Worm (Caenorhabditis elegans) whole organism, mixed stage, embryonic: ENCODE data around the gene B0034.2.

Experiments used
- M03D4.4 ChIP-seq: sonication (generic microtip); optimal IDR thresholded peaks from 2 replicates; lab custom pipeline; 2017; ENCODE audit warnings: mild to moderate bottlenecking, missing genetic modification characterization, missing compliant biosample characterization
- bed-3 ChIP-seq: fragments of 200-800 bp; sonication (Bioruptor generic); optimal IDR thresholded peaks from 3 replicates; lab custom pipeline; 2018; ENCODE audit warnings: mild to moderate bottlenecking, missing genetic modification characterization, moderate library complexity, missing compliant biosample characterization
- blmp-1 ChIP-seq: fragments of 150-350 bp; optimal IDR thresholded peaks from 2 replicates; lab custom pipeline; 2014; ENCODE audit warnings: missing biosample characterization, missing genetic modification characterization
- ceh-39 ChIP-seq: fragments of 150-350 bp; optimal IDR thresholded peaks from 2 replicates; lab custom pipeline; 2014; ENCODE audit warnings: missing biosample characterization, missing genetic modification characterization
- ceh-43 ChIP-seq: fragments of 200-800 bp; sonication (Bioruptor generic); optimal IDR thresholded peaks from 2 replicates; lab custom pipeline; 2018; ENCODE audit warnings: mild to moderate bottlenecking, missing genetic modification characterization, moderate library complexity, missing compliant biosample characterization
- ceh-83 ChIP-seq: fragments of 200-800 bp; sonication (Bioruptor generic); optimal IDR thresholded peaks from 2 replicates; lab custom pipeline; 2018; ENCODE audit warnings: mild to moderate bottlenecking, missing genetic modification characterization, missing compliant biosample characterization
- cnd-1 ChIP-seq: fragments of 200-800 bp; sonication (Bioruptor generic); optimal IDR thresholded peaks from 2 replicates; lab custom pipeline; 2018; ENCODE audit warnings: mild to moderate bottlenecking, missing genetic modification characterization, missing compliant biosample characterization
- drap-1 ChIP-seq: fragments of 200-800 bp; sonication (Bioruptor generic); optimal IDR thresholded peaks from 3 replicates; lab custom pipeline; 2018; ENCODE audit warnings: mild to moderate bottlenecking, missing genetic modification characterization, missing compliant biosample characterization
- elt-1 ChIP-seq: sonication (generic microtip); optimal IDR thresholded peaks from 2 replicates; lab custom pipeline; 2017; ENCODE audit warnings: missing genetic modification characterization, mild to moderate bottlenecking, missing compliant biosample characterization, antibody characterized with exemption, moderate library complexity, borderline replicate concordance; ENCODE audit not compliant: insufficient read depth
- elt-3 ChIP-seq: fragments of 150-350 bp; optimal IDR thresholded peaks from 2 replicates; lab custom pipeline; 2014; ENCODE audit warnings: missing biosample characterization, missing genetic modification characterization
- flh-1 ChIP-seq: fragments of 200-800 bp; sonication (Bioruptor generic); optimal IDR thresholded peaks from 2 replicates; lab custom pipeline; 2018; ENCODE audit warnings: mild to moderate bottlenecking, missing genetic modification characterization, moderate library complexity, missing compliant biosample characterization
- ham-2 ChIP-seq: fragments of 200-800 bp; sonication (Bioruptor generic); optimal IDR thresholded peaks from 2 replicates; lab custom pipeline; 2018; ENCODE audit warnings: mild to moderate bottlenecking, missing genetic modification characterization, missing compliant biosample characterization
- hlh-1 ChIP-seq: fragments of 150-350 bp; optimal IDR thresholded peaks from 2 replicates; lab custom pipeline; 2014; ENCODE audit warnings: missing biosample characterization, missing genetic modification reagents, missing genetic modification characterization
- lin-13 ChIP-seq: fragments of 150-350 bp; optimal IDR thresholded peaks from 2 replicates; lab custom pipeline; 2014; ENCODE audit warnings: missing biosample characterization, missing genetic modification characterization
- lin-32 ChIP-seq: fragments of 200-800 bp; sonication (Bioruptor generic); optimal IDR thresholded peaks from 2 replicates; lab custom pipeline; 2018; ENCODE audit warnings: mild to moderate bottlenecking, missing genetic modification characterization, missing compliant biosample characterization
- lsy-2 ChIP-seq: fragments of 150-350 bp; optimal IDR thresholded peaks from 2 replicates; lab custom pipeline; 2014; ENCODE audit warnings: missing biosample characterization, missing genetic modification characterization
- mab-5 ChIP-seq: fragments of 150-350 bp; optimal IDR thresholded peaks from 2 replicates; lab custom pipeline; 2014; ENCODE audit warnings: missing biosample characterization, missing genetic modification characterization
- mep-1 ChIP-seq: fragments of 150-350 bp; optimal IDR thresholded peaks from 2 replicates; lab custom pipeline; 2017; ENCODE audit warnings: missing biosample characterization, missing genetic modification reagents, missing genetic modification characterization, inconsistent platforms
- mls-2 ChIP-seq: sonication (generic microtip); optimal IDR thresholded peaks from 2 replicates; lab custom pipeline; 2016; ENCODE audit warnings: mild to moderate bottlenecking, missing genetic modification characterization, moderate library complexity, missing compliant biosample characterization
- nhr-237 ChIP-seq: fragments of 150-350 bp; optimal IDR thresholded peaks from 2 replicates; lab custom pipeline; 2014; ENCODE audit warnings: missing biosample characterization, missing genetic modification characterization
- nhr-28 ChIP-seq: fragments of 150-350 bp; optimal IDR thresholded peaks from 2 replicates; lab custom pipeline; 2014; ENCODE audit warnings: missing biosample characterization, missing genetic modification characterization
- pha-4 ChIP-seq: fragments of 150-350 bp; optimal IDR thresholded peaks from 2 replicates; lab custom pipeline; 2018; ENCODE audit warnings: missing biosample characterization, missing genetic modification reagents, missing genetic modification characterization
- sem-2 ChIP-seq: fragments of 200-800 bp; sonication (Bioruptor generic); optimal IDR thresholded peaks from 2 replicates; lab custom pipeline; 2018; ENCODE audit warnings: mild to moderate bottlenecking, missing genetic modification characterization, missing compliant biosample characterization
- sptf-1 ChIP-seq: sonication (generic microtip); optimal IDR thresholded peaks from 2 replicates; lab custom pipeline; 2017; ENCODE audit warnings: mild to moderate bottlenecking, missing genetic modification characterization, moderate library complexity, missing compliant biosample characterization
- tbx-8 ChIP-seq: fragments of 200-800 bp; sonication (Bioruptor generic); optimal IDR thresholded peaks from 2 replicates; lab custom pipeline; 2018; ENCODE audit warnings: mild to moderate bottlenecking, missing genetic modification characterization, moderate library complexity, missing compliant biosample characterization
- unc-120 ChIP-seq: sonication (generic microtip); optimal IDR thresholded peaks from 2 replicates; lab custom pipeline; 2017; ENCODE audit warnings: missing genetic modification characterization, missing compliant biosample characterization; ENCODE audit not compliant: poor library complexity, severe bottlenecking
- unc-39 ChIP-seq: fragments of 150-350 bp; optimal IDR thresholded peaks from 2 replicates; lab custom pipeline; 2014; ENCODE audit warnings: missing biosample characterization, missing genetic modification characterization
- zip-8 ChIP-seq: fragments of 150-350 bp; optimal IDR thresholded peaks from 2 replicates; lab custom pipeline; 2014; ENCODE audit warnings: missing biosample characterization, missing genetic modification characterization

B0034.2 gene

ce11 chrII:5906274-5906673 lies 37.9 kb downstream of the B0034.2 start, which contains the start of gene F59G1.8:
Gene F59G1.8 (plus strand): TSS chrII:5906566.
- peak; percentile 46 for TF ChIP-seq lsy-2 (tag; lab: Kevin White, UChicago)
- no peak for TF ChIP-seq drap-1 (GFP tag; lab: Kevin White, UChicago)

ce11 chrII:5904252-5904651 lies 39.9 kb downstream of the B0034.2 start, which contains the start of gene tsp-18:
Gene tsp-18 (plus strand): TSS chrII:5904552.
- TF ChIP-seq tbx-8: no peak
- TF ChIP-seq ceh-39: no peak
- TF ChIP-seq nhr-237: no peak
- TF ChIP-seq unc-39 (tag; lab: Kevin White, UChicago): no peak
- TF ChIP-seq mep-1 (tag; lab: Kevin White, UChicago): no peak
- TF ChIP-seq lin-13 (tag; lab: Kevin White, UChicago): no peak
- no peak for TF ChIP-seq drap-1 (GFP tag; lab: Kevin White, UChicago)
- no peak for TF ChIP-seq lsy-2 (tag; lab: Kevin White, UChicago)
- no peak for TF ChIP-seq elt-1 (tag; lab: Kevin White, UChicago)
- no peak for TF ChIP-seq elt-3
- no peak for TF ChIP-seq sem-2

- TF ChIP-seq blmp-1 (tag; lab: Kevin White, UChicago): no peak
- no peak for TF ChIP-seq sem-2
- TF ChIP-seq cnd-1 (tag; lab: Kevin White, UChicago): no peak
- no peak for TF ChIP-seq M03D4.4
- no peak for TF ChIP-seq unc-120 (tag; lab: Kevin White, UChicago)
- TF ChIP-seq ceh-83: no peak
- TF ChIP-seq ham-2 (GFP tag; lab: Kevin White, UChicago): no peak
- TF ChIP-seq elt-3: no peak
- no peak for TF ChIP-seq unc-39 (tag; lab: Kevin White, UChicago)
- TF ChIP-seq ceh-43 (GFP tag; lab: Kevin White, UChicago): no peak
- TF ChIP-seq mls-2 (tag; lab: Kevin White, UChicago): no peak
- TF ChIP-seq hlh-1 (tag; lab: Kevin White, UChicago): no peak
- no peak for TF ChIP-seq flh-1
- TF ChIP-seq mab-5: no peak
- no peak for TF ChIP-seq drap-1 (GFP tag; lab: Kevin White, UChicago)
- no peak for TF ChIP-seq ceh-39
- no peak for TF ChIP-seq pha-4 (tag; lab: Kevin White, UChicago)
- TF ChIP-seq elt-1 (tag; lab: Kevin White, UChicago): no peak
Measured at ce11 chrII:5902139-5902538, 42.0 kb downstream of the B0034.2 start.

- TF ChIP-seq mls-2 (tag; lab: Kevin White, UChicago) (no peak), drap-1 (GFP tag; lab: Kevin White, UChicago) (no peak), tbx-8 (no peak), elt-1 (tag; lab: Kevin White, UChicago) (no peak), lin-32 (GFP tag; lab: Kevin White, UChicago) (peak; percentile 4), mab-5 (no peak), ceh-83 (no peak), ham-2 (GFP tag; lab: Kevin White, UChicago) (no peak), sptf-1 (tag; lab: Kevin White, UChicago) (peak; percentile 36), zip-8 (no peak)
Measured at ce11 chrII:5901407-5902026, 42.7 kb downstream of the B0034.2 start.

DNA sequence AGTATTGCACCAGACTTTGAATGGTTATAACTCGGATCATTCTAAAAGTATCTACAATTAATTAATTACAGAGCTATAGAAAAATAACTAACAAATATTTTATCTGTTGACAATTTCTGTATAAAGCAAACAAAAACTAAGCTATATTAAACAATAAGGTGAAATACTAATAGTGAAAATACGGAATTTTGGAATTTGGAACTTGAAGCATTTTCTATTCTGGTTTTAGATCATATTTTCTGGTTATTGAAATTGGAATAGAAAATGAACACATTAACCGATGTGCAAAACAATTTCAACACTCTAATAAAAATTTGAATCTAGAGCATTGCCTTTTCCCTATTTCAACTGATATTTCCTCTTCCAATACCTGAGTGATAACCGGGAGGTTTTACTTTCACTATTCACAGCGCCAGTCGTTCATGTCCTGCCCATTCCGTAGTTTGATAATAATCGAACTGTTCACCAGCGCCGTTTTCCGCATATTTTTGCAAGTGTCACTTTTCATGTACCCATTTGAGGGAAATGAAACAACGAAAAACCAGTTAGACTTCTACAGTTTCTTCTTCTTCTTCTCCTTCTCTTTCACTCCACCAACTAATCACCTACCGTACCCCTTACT lies 44.2 kb downstream of the B0034.2 start:
- no peak for TF ChIP-seq nhr-28
- TF ChIP-seq hlh-1 (tag; lab: Kevin White, UChicago): no peak
- TF ChIP-seq unc-39 (tag; lab: Kevin White, UChicago): no peak
- no peak for TF ChIP-seq ceh-83
- no peak for TF ChIP-seq bed-3 (GFP tag; lab: Kevin White, UChicago)
- no peak for TF ChIP-seq elt-3
- TF ChIP-seq mls-2 (tag; lab: Kevin White, UChicago): no peak
- TF ChIP-seq sem-2: no peak
- no peak for TF ChIP-seq lsy-2 (tag; lab: Kevin White, UChicago)
- TF ChIP-seq drap-1 (GFP tag; lab: Kevin White, UChicago): no peak
- TF ChIP-seq blmp-1 (tag; lab: Kevin White, UChicago): no peak
